Worm (Caenorhabditis elegans): ENCODE measurements around the gene ZC178.2.

ce11 chrV:8711910-8712309, at the start of gene ZC178.2:
- TF ChIP-seq ZK546.5 (tag; optimal IDR thresholded peaks at IDR 0.05): no peak
- TF ChIP-seq lin-15B (tag; optimal IDR thresholded peaks at IDR 0.05): no peak
- no peak for TF ChIP-seq ama-1 (optimal IDR thresholded peaks at IDR 0.05)
- TF ChIP-seq pqm-1 (tag; optimal IDR thresholded peaks at IDR 0.05): no peak
- no peak for TF ChIP-seq zag-1 (tag; optimal IDR thresholded peaks at IDR 0.05)
- no peak for TF ChIP-seq egl-27 (tag; optimal IDR thresholded peaks at IDR 0.05)
- no peak for TF ChIP-seq skn-1 (tag; optimal IDR thresholded peaks at IDR 0.05)
